Worm (Caenorhabditis elegans) whole organism, L2 larva: ENCODE data around the gene znf-474.

Experiments used
- C34F6.9 ChIP-seq: fragments of 150-350 bp; optimal IDR thresholded peaks from 2 replicates; lab custom pipeline; 2014; ENCODE audit warnings: missing biosample characterization, missing genetic modification characterization
- F13H6.1 ChIP-seq: sonication (generic microtip); optimal IDR thresholded peaks from 2 replicates; lab custom pipeline; 2016; ENCODE audit warnings: missing genetic modification characterization, missing compliant biosample characterization
- R02D3.7 ChIP-seq: fragments of 150-350 bp; optimal IDR thresholded peaks from 2 replicates; lab custom pipeline; 2014; ENCODE audit warnings: missing biosample characterization, missing genetic modification characterization
- Y55F3AM.14 ChIP-seq: fragments of 200-800 bp; sonication (Bioruptor generic); optimal IDR thresholded peaks from 2 replicates; lab custom pipeline; 2018; ENCODE audit warnings: mild to moderate bottlenecking, missing genetic modification characterization, missing compliant biosample characterization
- ZK546.5 ChIP-seq: sonication (generic microtip); optimal IDR thresholded peaks from 2 replicates; lab custom pipeline; 2017; ENCODE audit warnings: missing biosample characterization, missing genetic modification characterization
- alr-1 ChIP-seq: fragments of 150-350 bp; optimal IDR thresholded peaks from 2 replicates; lab custom pipeline; 2014; ENCODE audit warnings: missing biosample characterization, missing genetic modification characterization
- aly-2 ChIP-seq: fragments of 150-350 bp; optimal IDR thresholded peaks from 2 replicates; lab custom pipeline; 2014; ENCODE audit warnings: missing biosample characterization, missing genetic modification characterization
- ama-1 ChIP-seq: fragments of 150-350 bp; optimal IDR thresholded peaks from 2 replicates; lab custom pipeline; 2018; ENCODE audit warnings: inconsistent platforms
- ceh-16 ChIP-seq: fragments of 150-350 bp; optimal IDR thresholded peaks from 2 replicates; lab custom pipeline; 2014; ENCODE audit warnings: missing biosample characterization, missing genetic modification characterization
- ceh-82 ChIP-seq: fragments of 150-350 bp; optimal IDR thresholded peaks from 2 replicates; lab custom pipeline; 2014; ENCODE audit warnings: missing biosample characterization, missing genetic modification characterization
- crh-2 ChIP-seq: sonication (generic microtip); optimal IDR thresholded peaks from 2 replicates; lab custom pipeline; 2017; ENCODE audit warnings: missing biosample characterization, missing genetic modification characterization
- dmd-4 ChIP-seq: sonication (generic microtip); optimal IDR thresholded peaks from 2 replicates; lab custom pipeline; 2017; ENCODE audit warnings: missing biosample characterization, missing genetic modification characterization
- elt-1 ChIP-seq: fragments of 150-350 bp; optimal IDR thresholded peaks from 2 replicates; lab custom pipeline; 2014; ENCODE audit warnings: missing biosample characterization, missing genetic modification characterization
- elt-3 ChIP-seq: sonication (generic microtip); optimal IDR thresholded peaks from 2 replicates; lab custom pipeline; 2017; ENCODE audit warnings: missing biosample characterization, missing genetic modification characterization
- fos-1 ChIP-seq: fragments of 150-350 bp; optimal IDR thresholded peaks from 2 replicates; lab custom pipeline; 2014; ENCODE audit warnings: missing biosample characterization, missing genetic modification characterization
- gmeb-1 ChIP-seq: fragments of 150-350 bp; optimal IDR thresholded peaks from 2 replicates; lab custom pipeline; 2014; ENCODE audit warnings: missing biosample characterization, missing genetic modification characterization
- lin-11 ChIP-seq: fragments of 150-350 bp; sonication (generic microtip); optimal IDR thresholded peaks from 2 replicates; lab custom pipeline; 2014; ENCODE audit warnings: missing biosample characterization, missing genetic modification characterization, inconsistent platforms, mixed read lengths
- lin-13 ChIP-seq: fragments of 150-350 bp; optimal IDR thresholded peaks from 2 replicates; lab custom pipeline; 2014; ENCODE audit warnings: missing biosample characterization, missing genetic modification reagents, missing genetic modification characterization
- lin-39 ChIP-seq: fragments of 150-350 bp; optimal IDR thresholded peaks from 2 replicates; lab custom pipeline; 2014; ENCODE audit warnings: missing biosample characterization, missing genetic modification reagents, missing genetic modification characterization
- mab-5 ChIP-seq: fragments of 150-350 bp; optimal IDR thresholded peaks from 2 replicates; lab custom pipeline; 2014; ENCODE audit warnings: missing biosample characterization, missing genetic modification characterization
- mbf-1 ChIP-seq: sonication (generic microtip); optimal IDR thresholded peaks from 2 replicates; lab custom pipeline; 2017; ENCODE audit warnings: missing biosample characterization, missing genetic modification characterization
- mdl-1 ChIP-seq, 2 experiments: fragments of 150-350 bp in 1 of 2; sonication (generic microtip) in 1 of 2; optimal IDR thresholded peaks; 2 replicates each; lab custom pipeline; 2017; ENCODE audit warnings: missing biosample characterization in 2 of 2, missing genetic modification characterization in 2 of 2
- nhr-10 ChIP-seq: sonication (generic microtip); optimal IDR thresholded peaks from 2 replicates; lab custom pipeline; 2017; ENCODE audit warnings: missing biosample characterization, missing genetic modification characterization
- nhr-11 ChIP-seq: fragments of 150-350 bp; optimal IDR thresholded peaks from 2 replicates; lab custom pipeline; 2014; ENCODE audit warnings: missing biosample characterization, missing genetic modification characterization
- nhr-12 ChIP-seq: fragments of 150-350 bp; optimal IDR thresholded peaks from 2 replicates; lab custom pipeline; 2014; ENCODE audit warnings: missing biosample characterization, missing genetic modification characterization
- nhr-129 ChIP-seq: fragments of 150-350 bp; optimal IDR thresholded peaks from 2 replicates; lab custom pipeline; 2014; ENCODE audit warnings: missing biosample characterization, missing genetic modification characterization
- nhr-21 ChIP-seq: fragments of 150-350 bp; optimal IDR thresholded peaks from 2 replicates; lab custom pipeline; 2014; ENCODE audit warnings: missing biosample characterization, missing genetic modification characterization
- nhr-23 ChIP-seq: fragments of 150-350 bp; optimal IDR thresholded peaks from 2 replicates; lab custom pipeline; 2014; ENCODE audit warnings: missing biosample characterization, missing genetic modification reagents, missing genetic modification characterization
- nhr-237 ChIP-seq: fragments of 150-350 bp; optimal IDR thresholded peaks from 2 replicates; lab custom pipeline; 2014; ENCODE audit warnings: missing biosample characterization, missing genetic modification characterization
- nhr-25 ChIP-seq: fragments of 150-350 bp; sonication (generic microtip); optimal IDR thresholded peaks from 3 replicates; lab custom pipeline; 2014; ENCODE audit warnings: missing biosample characterization, missing genetic modification characterization
- nhr-6 ChIP-seq: fragments of 150-350 bp; optimal IDR thresholded peaks from 2 replicates; lab custom pipeline; 2014; ENCODE audit warnings: missing biosample characterization, missing genetic modification characterization
- nhr-77 ChIP-seq: fragments of 150-350 bp; optimal IDR thresholded peaks from 2 replicates; lab custom pipeline; 2014; ENCODE audit warnings: missing biosample characterization, missing genetic modification characterization
- peb-1 ChIP-seq: fragments of 150-350 bp; optimal IDR thresholded peaks from 2 replicates; lab custom pipeline; 2014; ENCODE audit warnings: missing biosample characterization, missing genetic modification characterization
- sem-4 ChIP-seq: fragments of 150-350 bp; optimal IDR thresholded peaks from 2 replicates; lab custom pipeline; 2014; ENCODE audit warnings: missing biosample characterization, missing genetic modification reagents, missing genetic modification characterization
- sma-3 ChIP-seq: sonication (generic microtip); optimal IDR thresholded peaks from 2 replicates; lab custom pipeline; 2016; ENCODE audit warnings: missing genetic modification reagents, missing genetic modification characterization, missing compliant biosample characterization
- sma-9 ChIP-seq, 2 experiments: fragments of 150-350 bp in 1 of 2; sonication (generic microtip) in 1 of 2; optimal IDR thresholded peaks; 2 replicates each; lab custom pipeline; 2014 to 2016; ENCODE audit warnings: missing genetic modification characterization in 2 of 2, mild to moderate bottlenecking in 1 of 2, missing biosample characterization in 1 of 2, missing compliant biosample characterization in 1 of 2, missing genetic modification reagents in 1 of 2, moderate library complexity in 1 of 2
- snpc-4 ChIP-seq: fragments of 150-350 bp; optimal IDR thresholded peaks from 2 replicates; lab custom pipeline; 2014; ENCODE audit warnings: missing biosample characterization, missing genetic modification characterization
- unc-39 ChIP-seq: fragments of 150-350 bp; optimal IDR thresholded peaks from 2 replicates; lab custom pipeline; 2014; ENCODE audit warnings: missing biosample characterization, missing genetic modification characterization
- unc-55 ChIP-seq: fragments of 150-350 bp; sonication (generic microtip); optimal IDR thresholded peaks from 3 replicates; lab custom pipeline; 2014; ENCODE audit warnings: missing biosample characterization, missing genetic modification reagents, missing genetic modification characterization
- zag-1 ChIP-seq: fragments of 150-350 bp; optimal IDR thresholded peaks from 2 replicates; lab custom pipeline; 2014; ENCODE audit warnings: missing biosample characterization, missing genetic modification characterization
- ztf-1 ChIP-seq: fragments of 200-800 bp; sonication (Bioruptor generic); conservative IDR thresholded peaks from 2 replicates; pipeline ENCODE4 v1.3.6; 2022; ENCODE audit warnings: missing genetic modification characterization, missing compliant biosample characterization
- ztf-11 ChIP-seq: sonication (generic microtip); optimal IDR thresholded peaks from 2 replicates; lab custom pipeline; 2017; ENCODE audit warnings: missing biosample characterization, missing genetic modification characterization
- ztf-4 ChIP-seq: fragments of 150-350 bp; optimal IDR thresholded peaks from 2 replicates; lab custom pipeline; 2014; ENCODE audit warnings: missing biosample characterization, missing genetic modification characterization

The znf-474 gene

DNA sequence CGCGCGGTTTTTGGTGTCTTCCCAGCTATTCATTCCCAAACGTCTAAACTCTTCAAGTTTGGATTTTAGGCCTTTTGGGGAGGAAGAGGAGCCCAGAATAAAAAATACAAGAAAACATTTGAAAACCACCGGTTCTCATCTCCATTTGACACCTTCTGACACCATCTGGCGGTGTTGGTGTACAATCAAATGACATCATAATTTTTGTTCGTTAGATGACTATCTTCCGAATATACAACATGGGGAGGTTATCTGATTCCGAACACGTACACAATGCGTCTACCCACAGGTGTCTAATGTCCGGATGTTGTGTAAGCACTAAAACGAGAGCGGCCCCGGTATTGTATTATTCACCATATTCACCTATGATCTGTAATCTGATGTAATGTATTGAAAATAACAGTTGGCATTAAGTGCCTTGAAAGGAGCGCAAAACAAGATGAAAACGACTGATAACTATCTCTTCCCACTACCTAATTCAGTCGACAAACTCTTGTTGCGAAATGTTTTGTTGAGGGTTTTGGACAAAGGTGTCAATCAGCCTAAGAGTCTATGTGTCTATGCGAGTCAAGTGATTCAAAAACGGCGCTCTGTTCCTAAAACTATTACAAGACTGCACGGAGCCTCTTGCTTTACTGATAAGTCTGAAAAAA, 22.9 kb downstream of the znf-474 start:
- peak; percentile 27 for TF ChIP-seq sma-3 (GFP tag; lab: Kevin White, UChicago)
- TF ChIP-seq ztf-4 (tag; lab: Kevin White, UChicago) = no peak
- no peak for TF ChIP-seq Y55F3AM.14
- TF ChIP-seq sem-4 (tag; lab: Kevin White, UChicago) = no peak
- no peak for TF ChIP-seq lin-13
- TF ChIP-seq C34F6.9 (tag; lab: Kevin White, UChicago) = no peak
- no peak for TF ChIP-seq lin-39 (tag; lab: Kevin White, UChicago)
- no peak for TF ChIP-seq mab-5 (tag; lab: Kevin White, UChicago)
- no peak for TF ChIP-seq nhr-21 (tag; lab: Kevin White, UChicago)
- no peak for TF ChIP-seq nhr-77 (tag; lab: Kevin White, UChicago)
- TF ChIP-seq ztf-11 (tag; lab: Kevin White, UChicago) = no peak
- no peak for TF ChIP-seq aly-2
- peak; percentile 47 for TF ChIP-seq nhr-25 (tag; lab: Kevin White, UChicago)
- TF ChIP-seq ama-1 = no peak
- no peak for TF ChIP-seq snpc-4 (tag; lab: Kevin White, UChicago)
- TF ChIP-seq mdl-1 (tag; optimal IDR thresholded peaks at IDR 0.05; lab: Kevin White, UChicago) = no peak
- no peak for TF ChIP-seq alr-1 (tag; lab: Kevin White, UChicago)
- no peak for TF ChIP-seq ceh-82 (tag; lab: Kevin White, UChicago)
- TF ChIP-seq ztf-1 = no peak
- no peak for TF ChIP-seq unc-55 (GFP tag; lab: Kevin White, UChicago)
- TF ChIP-seq nhr-6 (tag; lab: Kevin White, UChicago) = no peak
- peak; percentile 84 for TF ChIP-seq sma-9 (GFP tag; optimal IDR thresholded peaks at IDR 0.05; lab: Kevin White, UChicago)
- no peak for TF ChIP-seq sma-9 (tag; optimal IDR thresholded peaks at IDR 0.05; lab: Kevin White, UChicago)
- no peak for TF ChIP-seq nhr-23 (tag; lab: Kevin White, UChicago)
- TF ChIP-seq nhr-129 (tag; lab: Kevin White, UChicago) = peak; percentile 54
- TF ChIP-seq ZK546.5 = no peak
- no peak for TF ChIP-seq R02D3.7 (tag; lab: Kevin White, UChicago)
- no peak for TF ChIP-seq nhr-237 (tag; lab: Kevin White, UChicago)
- TF ChIP-seq nhr-10 (tag; lab: Kevin White, UChicago) = no peak
- TF ChIP-seq peb-1 (tag; lab: Kevin White, UChicago) = no peak
- TF ChIP-seq elt-3 = no peak
- no peak for TF ChIP-seq dmd-4 (tag; lab: Kevin White, UChicago)
- peak; percentile 32 for TF ChIP-seq crh-2 (tag; lab: Kevin White, UChicago)
- TF ChIP-seq zag-1 (tag; lab: Kevin White, UChicago) = no peak
- TF ChIP-seq fos-1 (tag; lab: Kevin White, UChicago) = peak; percentile 28
- peak; percentile 37 for TF ChIP-seq elt-1
- TF ChIP-seq lin-11 = no peak
- no peak for TF ChIP-seq gmeb-1
- TF ChIP-seq unc-39 (tag; lab: Kevin White, UChicago) = no peak
- no peak for TF ChIP-seq mbf-1 (tag; lab: Kevin White, UChicago)
- peak; percentile 27 for TF ChIP-seq F13H6.1 (tag; lab: Kevin White, UChicago)
- TF ChIP-seq ceh-16 = peak; percentile 96
- TF ChIP-seq, all 48 proteins: peak for 9

DNA sequence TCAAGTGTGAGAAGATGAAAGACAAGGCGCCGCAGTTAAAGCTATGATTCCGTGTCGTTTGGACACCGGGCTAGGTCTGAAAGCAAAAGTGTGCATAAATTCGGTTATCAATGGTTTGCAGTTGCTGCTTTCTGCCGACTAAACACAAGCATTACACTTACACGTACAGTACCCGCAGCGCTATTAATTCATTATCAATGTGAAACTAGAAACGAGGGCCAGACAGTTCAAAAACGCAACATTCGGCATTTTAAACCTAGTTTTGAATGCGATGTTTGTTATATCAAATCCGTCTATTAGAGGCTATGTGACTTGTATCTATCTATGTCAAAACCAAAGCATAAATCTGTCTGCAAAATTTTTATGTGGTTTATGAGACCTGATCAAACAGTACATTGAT, 24.3 kb downstream of the znf-474 start:
- TF ChIP-seq nhr-129 (tag; lab: Kevin White, UChicago) (no peak), sma-9 (GFP tag; optimal IDR thresholded peaks at IDR 0.05; lab: Kevin White, UChicago) (peak; percentile 40), sma-9 (tag; optimal IDR thresholded peaks at IDR 0.05; lab: Kevin White, UChicago) (no peak), nhr-11 (tag; lab: Kevin White, UChicago) (no peak), lin-39 (tag; lab: Kevin White, UChicago) (no peak), ZK546.5 (no peak), mbf-1 (tag; lab: Kevin White, UChicago) (no peak), elt-3 (no peak), snpc-4 (tag; lab: Kevin White, UChicago) (no peak), lin-13 (no peak), unc-39 (tag; lab: Kevin White, UChicago) (no peak), fos-1 (tag; lab: Kevin White, UChicago) (peak; percentile 32), sma-3 (GFP tag; lab: Kevin White, UChicago) (no peak), mdl-1 (tag; optimal IDR thresholded peaks at IDR 0.05; lab: Kevin White, UChicago) (no peak), gmeb-1 (no peak), peb-1 (tag; lab: Kevin White, UChicago) (no peak), nhr-12 (tag; lab: Kevin White, UChicago) (no peak), aly-2 (no peak)
- TF ChIP-seq, all 48 proteins: peak for 2
